Fruit fly (Drosophila melanogaster) whole organism, embryonic: Measurements from ENCODE around the gene CG32074.

ENCODE experiments used
- ATbp ChIP-seq: fragments of 200-800 bp; sonication (Bioruptor generic); optimal IDR thresholded peaks from 2 replicates; lab custom pipeline; 2017; ENCODE audit warnings: missing biosample characterization, mild to moderate bottlenecking, missing genetic modification characterization, missing genetic modification reagents
- Atf3 ChIP-seq: fragments of 200-800 bp; sonication (Bioruptor generic); optimal IDR thresholded peaks from 3 replicates; lab custom pipeline; 2016; ENCODE audit warnings: missing biosample characterization, missing genetic modification characterization
- B-H1 ChIP-seq: fragments of 200-800 bp; sonication (Bioruptor generic); IDR thresholded peaks from 3 replicates; pipeline ENCODE4 v1.3.6; 2022; ENCODE audit warnings: missing biosample characterization, missing genetic modification characterization
- CG10959 ChIP-seq: fragments of 200-800 bp; sonication (Bioruptor generic); IDR thresholded peaks from 2 replicates; pipeline ENCODE4 v1.3.6; 2022; ENCODE audit warnings: missing biosample characterization, missing genetic modification characterization
- CG10979 ChIP-seq: fragments of 200-800 bp; sonication (Bioruptor generic); optimal IDR thresholded peaks from 2 replicates; lab custom pipeline; 2018; ENCODE audit warnings: missing biosample characterization, mild to moderate bottlenecking, missing genetic modification characterization, moderate library complexity
- CG13624 ChIP-seq: fragments of 200-800 bp; sonication (Bioruptor generic); optimal IDR thresholded peaks from 2 replicates; lab custom pipeline; 2016; ENCODE audit warnings: missing biosample characterization, missing genetic modification characterization
- CG14667 ChIP-seq: fragments of 200-800 bp; sonication (Bioruptor generic); IDR thresholded peaks from 2 replicates; pipeline ENCODE4 v1.3.6; 2022; ENCODE audit warnings: missing biosample characterization, missing genetic modification characterization
- CG15011 ChIP-seq: fragments of 200-800 bp; sonication (Bioruptor generic); optimal IDR thresholded peaks from 3 replicates; lab custom pipeline; 2018; ENCODE audit warnings: missing biosample characterization, mild to moderate bottlenecking, missing genetic modification characterization
- CG16779 ChIP-seq: fragments of 200-800 bp; sonication (Bioruptor generic); IDR thresholded peaks from 2 replicates; pipeline ENCODE4 v1.3.6; 2022; ENCODE audit warnings: missing biosample characterization, missing genetic modification characterization
- CG2875 ChIP-seq: fragments of 200-800 bp; sonication (Bioruptor generic); optimal IDR thresholded peaks from 2 replicates; lab custom pipeline; 2017; ENCODE audit warnings: missing biosample characterization, mild to moderate bottlenecking, missing genetic modification characterization, missing genetic modification reagents
- CG31441 ChIP-seq: fragments of 200-800 bp; sonication (Bioruptor generic); IDR thresholded peaks from 2 replicates; pipeline ENCODE4 v1.3.6; 2022; ENCODE audit warnings: missing biosample characterization, missing genetic modification characterization
- CG32532 ChIP-seq: fragments of 200-800 bp; sonication (Bioruptor generic); IDR thresholded peaks from 2 replicates; pipeline ENCODE4 v1.3.6; 2022; ENCODE audit warnings: missing biosample characterization, missing genetic modification characterization
- CG32767 ChIP-seq: fragments of 200-800 bp; sonication (Bioruptor generic); IDR thresholded peaks from 2 replicates; pipeline ENCODE4 v1.3.6; 2022; ENCODE audit warnings: missing biosample characterization, missing genetic modification characterization
- CG3847 ChIP-seq: fragments of 200-800 bp; sonication (Bioruptor generic); IDR thresholded peaks from 2 replicates; pipeline ENCODE4 v1.3.6; 2022; ENCODE audit warnings: missing biosample characterization, missing genetic modification characterization
- CG4707 ChIP-seq: fragments of 200-800 bp; sonication (Bioruptor generic); optimal IDR thresholded peaks from 2 replicates; lab custom pipeline; 2018; ENCODE audit warnings: missing biosample characterization, mild to moderate bottlenecking, missing genetic modification characterization, moderate library complexity
- CG6854 ChIP-seq: fragments of 200-800 bp; sonication (Bioruptor generic); optimal IDR thresholded peaks from 3 replicates; lab custom pipeline; 2017; ENCODE audit warnings: missing biosample characterization, mild to moderate bottlenecking, missing genetic modification characterization
- CG7556 ChIP-seq: fragments of 200-800 bp; sonication (Bioruptor generic); optimal IDR thresholded peaks from 2 replicates; lab custom pipeline; 2017; ENCODE audit warnings: missing biosample characterization, mild to moderate bottlenecking, missing genetic modification characterization
- CG7745 ChIP-seq: fragments of 200-800 bp; sonication (Bioruptor generic); optimal IDR thresholded peaks from 2 replicates; lab custom pipeline; 2018; ENCODE audit warnings: missing biosample characterization, mild to moderate bottlenecking, missing genetic modification characterization, moderate library complexity
- CG8089 ChIP-seq: fragments of 200-800 bp; sonication (Bioruptor generic); optimal IDR thresholded peaks from 3 replicates; lab custom pipeline; 2016; ENCODE audit warnings: missing biosample characterization, missing genetic modification characterization
- CG8944 ChIP-seq: fragments of 200-800 bp; sonication (Bioruptor generic); optimal IDR thresholded peaks from 3 replicates; lab custom pipeline; 2016; ENCODE audit warnings: missing biosample characterization, missing genetic modification characterization
- CHES-1-like ChIP-seq: fragments of 200-800 bp; sonication (Bioruptor generic); optimal IDR thresholded peaks from 2 replicates; lab custom pipeline; 2016; ENCODE audit warnings: missing biosample characterization, missing genetic modification characterization
- Doc2 ChIP-seq: fragments of 200-800 bp; sonication (Bioruptor generic); IDR thresholded peaks from 2 replicates; pipeline ENCODE4 v1.3.6; 2022; ENCODE audit warnings: missing biosample characterization, missing genetic modification characterization
- Fer3 ChIP-seq: fragments of 200-800 bp; sonication (Bioruptor generic); optimal IDR thresholded peaks from 2 replicates; lab custom pipeline; 2018; ENCODE audit warnings: missing biosample characterization, mild to moderate bottlenecking, missing genetic modification characterization, moderate library complexity
- H15 ChIP-seq: fragments of 200-800 bp; sonication (Bioruptor generic); IDR thresholded peaks from 3 replicates; pipeline ENCODE4 v1.3.6; 2022; ENCODE audit warnings: missing biosample characterization, missing genetic modification characterization
- H2.0 ChIP-seq: fragments of 200-800 bp; sonication (Bioruptor generic); IDR thresholded peaks from 2 replicates; pipeline ENCODE4 v1.3.6; 2022; ENCODE audit warnings: missing biosample characterization, missing genetic modification characterization
- HLH4C ChIP-seq: fragments of 200-800 bp; sonication (Bioruptor generic); IDR thresholded peaks from 3 replicates; pipeline ENCODE4 v1.3.6; 2022; ENCODE audit warnings: missing biosample characterization, missing genetic modification characterization; ENCODE audit not compliant: partially characterized antibody
- Hmx ChIP-seq: fragments of 200-800 bp; sonication (Bioruptor generic); optimal IDR thresholded peaks from 2 replicates; lab custom pipeline; 2016; ENCODE audit warnings: missing biosample characterization, missing genetic modification characterization
- MTF-1 ChIP-seq: fragments of 200-800 bp; sonication (Bioruptor generic); optimal IDR thresholded peaks from 2 replicates; lab custom pipeline; 2018; ENCODE audit warnings: missing biosample characterization, mild to moderate bottlenecking, missing genetic modification characterization, borderline replicate concordance
- Max ChIP-seq: fragments of 200-800 bp; sonication (Bioruptor generic); optimal IDR thresholded peaks from 2 replicates; lab custom pipeline; 2016; ENCODE audit warnings: missing biosample characterization, mild to moderate bottlenecking, missing genetic modification characterization
- Nf-YC ChIP-seq: fragments of 200-800 bp; optimal IDR thresholded peaks from 3 replicates; lab custom pipeline; 2019; ENCODE audit warnings: missing biosample characterization, mild to moderate bottlenecking, missing genetic modification characterization, moderate library complexity
- TFAM ChIP-seq: fragments of 200-800 bp; sonication (Bioruptor generic); optimal IDR thresholded peaks from 2 replicates; lab custom pipeline; 2017; ENCODE audit warnings: missing biosample characterization, missing genetic modification characterization, inconsistent platforms
- Xrp1 ChIP-seq: fragments of 200-800 bp; sonication (Bioruptor generic); IDR thresholded peaks from 2 replicates; pipeline ENCODE4 v1.3.6; 2022; ENCODE audit warnings: missing biosample characterization, missing genetic modification characterization
- bowl ChIP-seq: fragments of 200-800 bp; sonication (Bioruptor generic); IDR thresholded peaks from 2 replicates; pipeline ENCODE4 v1.3.6; 2022; ENCODE audit warnings: missing biosample characterization, missing genetic modification characterization
- caup ChIP-seq: fragments of 200-800 bp; sonication (Bioruptor generic); optimal IDR thresholded peaks from 3 replicates; lab custom pipeline; 2017; ENCODE audit warnings: missing biosample characterization, mild to moderate bottlenecking, missing genetic modification characterization, moderate library complexity; ENCODE audit not compliant: severe bottlenecking
- da ChIP-seq: fragments of 200-800 bp; sonication (Bioruptor generic); optimal IDR thresholded peaks from 2 replicates; lab custom pipeline; 2016; ENCODE audit warnings: missing biosample characterization, missing genetic modification characterization
- dmrt99B ChIP-seq: fragments of 200-800 bp; sonication (Bioruptor generic); optimal IDR thresholded peaks from 2 replicates; lab custom pipeline; 2018; ENCODE audit warnings: missing biosample characterization, mild to moderate bottlenecking, missing genetic modification characterization, moderate library complexity
- fd64A ChIP-seq: fragments of 200-800 bp; sonication (Bioruptor generic); optimal IDR thresholded peaks from 3 replicates; lab custom pipeline; 2018; ENCODE audit warnings: missing biosample characterization, mild to moderate bottlenecking, missing genetic modification characterization
- fu2 ChIP-seq: fragments of 200-800 bp; sonication (Bioruptor generic); optimal IDR thresholded peaks from 2 replicates; lab custom pipeline; 2016; ENCODE audit warnings: missing biosample characterization, missing genetic modification characterization
- gfzf ChIP-seq: fragments of 200-800 bp; sonication (Bioruptor generic); optimal IDR thresholded peaks from 2 replicates; lab custom pipeline; 2016; ENCODE audit warnings: missing biosample characterization, mild to moderate bottlenecking, missing genetic modification characterization, moderate library complexity
- her ChIP-seq: fragments of 200-800 bp; sonication (Bioruptor generic); optimal IDR thresholded peaks from 2 replicates; lab custom pipeline; 2016; ENCODE audit warnings: missing biosample characterization, missing genetic modification characterization
- lab ChIP-seq: fragments of 200-800 bp; sonication (Bioruptor generic); optimal IDR thresholded peaks from 3 replicates; lab custom pipeline; 2017; ENCODE audit warnings: missing biosample characterization, missing genetic modification characterization, mild to moderate bottlenecking, moderate library complexity, missing genetic modification reagents
- lbe ChIP-seq: fragments of 200-800 bp; sonication (Bioruptor generic); optimal IDR thresholded peaks from 2 replicates; lab custom pipeline; 2016; ENCODE audit warnings: missing biosample characterization, mild to moderate bottlenecking, missing genetic modification characterization
- peb ChIP-seq: fragments of 200-800 bp; sonication (Bioruptor generic); IDR thresholded peaks from 2 replicates; pipeline ENCODE4 v1.3.6; 2022; ENCODE audit warnings: missing biosample characterization, missing genetic modification characterization
- ro ChIP-seq: fragments of 200-800 bp; sonication (Bioruptor generic); IDR thresholded peaks from 2 replicates; pipeline ENCODE4 v1.3.6; 2022; ENCODE audit warnings: missing biosample characterization, missing genetic modification characterization
- sim ChIP-seq: fragments of 200-800 bp; sonication (Bioruptor generic); IDR thresholded peaks from 2 replicates; pipeline ENCODE4 v1.3.6; 2022; ENCODE audit warnings: missing biosample characterization, missing genetic modification characterization
- stwl ChIP-seq: fragments of 200-800 bp; sonication (Bioruptor generic); optimal IDR thresholded peaks from 3 replicates; lab custom pipeline; 2018; ENCODE audit warnings: missing biosample characterization, mild to moderate bottlenecking, missing genetic modification characterization, moderate library complexity
- tin ChIP-seq: fragments of 200-800 bp; sonication (Bioruptor generic); optimal IDR thresholded peaks from 3 replicates; lab custom pipeline; 2016; ENCODE audit warnings: missing biosample characterization, missing genetic modification characterization
- toy ChIP-seq: fragments of 200-800 bp; sonication (Bioruptor generic); IDR thresholded peaks from 2 replicates; pipeline ENCODE4 v1.3.6; 2022; ENCODE audit warnings: missing biosample characterization, missing genetic modification characterization
- wor ChIP-seq: fragments of 200-800 bp; sonication (Bioruptor generic); IDR thresholded peaks from 2 replicates; pipeline ENCODE4 v1.3.6; 2022; ENCODE audit warnings: missing biosample characterization, missing genetic modification characterization

CG32074 gene

dm6 chr3L:11097982-11098663, 34.0 kb downstream of the CG32074 start, which contains the start of the genes Irbp18 and APP-BP1 (continued):
- TF ChIP-seq sim (peak; percentile 68; the same call in 1 of the 2 replicates), CG32532 (GFP tag; lab: Robert Waterston, UW) (peak; percentile 89), bowl (GFP tag; lab: Robert Waterston, UW) (no peak), CG10979 (peak; percentile 90), HLH4C (GFP tag; lab: Robert Waterston, UW) (no peak), her (GFP tag; lab: Kevin White, UChicago) (peak; percentile 88), dmrt99B (tag; lab: Kevin White, UChicago) (peak; percentile 91), CG8089 (GFP tag; lab: Kevin White, UChicago) (peak; percentile 92), CG7556 (GFP tag; lab: Kevin White, UChicago) (peak; percentile 96), CG15011 (GFP tag; lab: Kevin White, UChicago) (peak; percentile 91), lab (GFP tag; lab: Kevin White, UChicago) (peak; percentile 95), fu2 (peak; percentile 92), da (GFP tag; lab: Kevin White, UChicago) (peak; percentile 93), Hmx (peak; percentile 93), CG4707 (GFP tag; lab: Kevin White, UChicago) (peak; percentile 63), ro (GFP tag; lab: Robert Waterston, UW) (no peak; the same call in 1 of the 2 replicates), lbe (peak; percentile 92), CG14667 (GFP tag; lab: Robert Waterston, UW) (peak; percentile 66), wor (GFP tag; lab: Robert Waterston, UW) (peak; percentile 73), CG13624 (GFP tag; lab: Kevin White, UChicago) (peak; percentile 95), toy (GFP tag; lab: Robert Waterston, UW) (peak; percentile 54; the same call in 1 of the 2 replicates), CG32767 (peak; percentile 85), peb (GFP tag; lab: Robert Waterston, UW) (peak; percentile 83), Max (peak; percentile 97), CG8944 (GFP tag; lab: Kevin White, UChicago) (peak; percentile 89), ATbp (GFP tag; lab: Kevin White, UChicago) (peak; percentile 83), TFAM (GFP tag; lab: Kevin White, UChicago) (peak; percentile 62), CG10959 (GFP tag; lab: Robert Waterston, UW) (peak; percentile 59; the same call in 1 of the 2 replicates), CG31441 (GFP tag; lab: Robert Waterston, UW) (peak; percentile 95), CG2875 (GFP tag; lab: Kevin White, UChicago) (peak; percentile 90), CG16779 (GFP tag; lab: Robert Waterston, UW) (0 out of 2 replicates have a peak, but pooled peaks have one; percentile 41), H2.0 (GFP tag; lab: Robert Waterston, UW) (peak; percentile 76), caup (GFP tag; lab: Kevin White, UChicago) (peak; percentile 95), CHES-1-like (GFP tag; lab: Kevin White, UChicago) (peak; percentile 89), tin (GFP tag; lab: Kevin White, UChicago) (peak; percentile 94), fd64A (peak; percentile 81), Nf-YC (peak; percentile 82), Doc2 (GFP tag; lab: Robert Waterston, UW) (peak; percentile 36; the same call in 1 of the 2 replicates), Atf3 (GFP tag; lab: Kevin White, UChicago) (peak; percentile 93), CG3847 (GFP tag; lab: Robert Waterston, UW) (peak; percentile 89), stwl (tag; lab: Kevin White, UChicago) (peak; percentile 68), gfzf (peak; percentile 23), H15 (GFP tag; lab: Robert Waterston, UW) (peak; percentile 85), MTF-1 (GFP tag; lab: Kevin White, UChicago) (peak; percentile 66), Fer3 (peak; percentile 90), B-H1 (GFP tag; lab: Robert Waterston, UW) (peak; percentile 81), CG7745 (no peak), CG6854 (GFP tag; lab: Kevin White, UChicago) (peak; percentile 87), Xrp1 (GFP tag; lab: Robert Waterston, UW) (peak; percentile 93)
